Fruit fly (Drosophila melanogaster) whole organism, embryonic: ENCODE data around the gene mRpL46.
A peak's percentile ranks its signal among the peaks of the same experiment; 100 is the strongest.

ENCODE experiments used
- Adf1 ChIP-seq: fragments of 200-800 bp; sonication (Bioruptor generic); IDR thresholded peaks from 2 replicates; pipeline ENCODE4 v1.3.6; 2022; ENCODE audit warnings: missing biosample characterization, missing genetic modification characterization
- Atf6 ChIP-seq: fragments of 200-800 bp; sonication (Bioruptor generic); IDR thresholded peaks from 2 replicates; pipeline ENCODE4 v1.3.6; 2022; ENCODE audit warnings: missing biosample characterization, missing genetic modification characterization
- CG10267 ChIP-seq: fragments of 200-800 bp; sonication (Bioruptor generic); optimal IDR thresholded peaks from 2 replicates; lab custom pipeline; 2018; ENCODE audit warnings: missing biosample characterization, mild to moderate bottlenecking, missing genetic modification characterization, moderate library complexity
- CG10431 ChIP-seq: fragments of 200-800 bp; sonication (Bioruptor generic); optimal IDR thresholded peaks from 3 replicates; lab custom pipeline; 2018; ENCODE audit warnings: missing biosample characterization, mild to moderate bottlenecking, missing genetic modification characterization
- CG10543 ChIP-seq: fragments of 200-800 bp; sonication (Bioruptor generic); optimal IDR thresholded peaks from 3 replicates; lab custom pipeline; 2017; ENCODE audit warnings: missing biosample characterization, mild to moderate bottlenecking, missing genetic modification characterization, moderate library complexity
- CG12104 ChIP-seq: fragments of 200-800 bp; sonication (Bioruptor generic); optimal IDR thresholded peaks from 3 replicates; lab custom pipeline; 2016; ENCODE audit warnings: missing biosample characterization, missing genetic modification characterization
- CG12236 ChIP-seq: fragments of 200-800 bp; sonication (Bioruptor generic); optimal IDR thresholded peaks from 2 replicates; lab custom pipeline; 2016; ENCODE audit warnings: missing biosample characterization, missing genetic modification characterization
- CG14014 ChIP-seq: fragments of 200-800 bp; sonication (Bioruptor generic); IDR thresholded peaks from 2 replicates; pipeline ENCODE4 v1.3.6; 2022; ENCODE audit warnings: missing biosample characterization, missing genetic modification characterization
- CG14441 ChIP-seq: fragments of 200-800 bp; sonication (Bioruptor generic); IDR thresholded peaks from 2 replicates; pipeline ENCODE4 v1.3.6; 2022; ENCODE audit warnings: missing biosample characterization, missing genetic modification characterization
- CG17186 ChIP-seq: fragments of 200-800 bp; sonication (Bioruptor generic); optimal IDR thresholded peaks from 3 replicates; lab custom pipeline; 2017; ENCODE audit warnings: missing biosample characterization, missing genetic modification reagents, missing genetic modification characterization
- CG18011 ChIP-seq: fragments of 200-800 bp; sonication (Bioruptor generic); optimal IDR thresholded peaks from 2 replicates; lab custom pipeline; 2017; ENCODE audit warnings: missing biosample characterization, missing genetic modification characterization, mild to moderate bottlenecking, moderate library complexity, missing genotype
- CG7357 ChIP-seq: fragments of 200-800 bp; sonication (Bioruptor generic); IDR thresholded peaks from 3 replicates; pipeline ENCODE4 v1.3.6; 2022; ENCODE audit warnings: missing biosample characterization, missing genetic modification characterization
- CG8281 ChIP-seq: fragments of 200-800 bp; sonication (Bioruptor generic); optimal IDR thresholded peaks from 2 replicates; lab custom pipeline; 2018; ENCODE audit warnings: missing biosample characterization, mild to moderate bottlenecking, missing genetic modification characterization, moderate library complexity
- CG8290 ChIP-seq, 3 experiments: fragments of 200-800 bp; sonication (Bioruptor generic); optimal IDR thresholded peaks; 2 replicates each; lab custom pipeline; 2016 to 2019; ENCODE audit warnings: missing biosample characterization in 3 of 3, missing genetic modification characterization in 3 of 3, mild to moderate bottlenecking in 2 of 3, moderate library complexity in 1 of 3
- CG9727 ChIP-seq: fragments of 200-800 bp; sonication (Bioruptor generic); optimal IDR thresholded peaks from 3 replicates; lab custom pipeline; 2017; ENCODE audit warnings: missing biosample characterization, mild to moderate bottlenecking, missing genetic modification characterization
- Camta ChIP-seq: fragments of 200-800 bp; sonication (Bioruptor generic); optimal IDR thresholded peaks from 2 replicates; lab custom pipeline; 2016; ENCODE audit warnings: missing biosample characterization, missing genetic modification characterization
- Dad ChIP-seq: fragments of 200-800 bp; sonication (Bioruptor generic); optimal IDR thresholded peaks from 3 replicates; lab custom pipeline; 2016; ENCODE audit warnings: missing biosample characterization, missing genetic modification characterization
- Deaf1 ChIP-seq: fragments of 200-800 bp; optimal IDR thresholded peaks from 3 replicates; lab custom pipeline; 2019; ENCODE audit warnings: missing biosample characterization, mild to moderate bottlenecking, missing genetic modification characterization, moderate library complexity
- ERR ChIP-seq: fragments of 200-800 bp; sonication (Bioruptor generic); optimal IDR thresholded peaks from 2 replicates; lab custom pipeline; 2016; ENCODE audit warnings: missing biosample characterization, missing genetic modification characterization
- HLH3B ChIP-seq: fragments of 200-800 bp; sonication (Bioruptor generic); IDR thresholded peaks from 2 replicates; pipeline ENCODE4 v1.3.6; 2022; ENCODE audit warnings: missing biosample characterization, missing genetic modification characterization
- HmgD ChIP-seq: fragments of 200-800 bp; sonication (Bioruptor generic); optimal IDR thresholded peaks from 3 replicates; lab custom pipeline; 2016; ENCODE audit warnings: missing biosample characterization, missing genetic modification characterization
- HmgZ ChIP-seq: fragments of 200-800 bp; sonication (Bioruptor generic); optimal IDR thresholded peaks from 2 replicates; lab custom pipeline; 2018; ENCODE audit warnings: missing biosample characterization, mild to moderate bottlenecking, missing genetic modification characterization
- Mrtf ChIP-seq: fragments of 200-800 bp; sonication (Bioruptor generic); IDR thresholded peaks from 3 replicates; pipeline ENCODE4 v1.3.6; 2022; ENCODE audit warnings: missing biosample characterization, missing genetic modification characterization
- NC2β ChIP-seq: fragments of 200-800 bp; sonication (Bioruptor generic); optimal IDR thresholded peaks from 2 replicates; lab custom pipeline; 2016; ENCODE audit warnings: missing biosample characterization, missing genetic modification characterization
- Nf-YC ChIP-seq: fragments of 200-800 bp; optimal IDR thresholded peaks from 3 replicates; lab custom pipeline; 2019; ENCODE audit warnings: missing biosample characterization, mild to moderate bottlenecking, missing genetic modification characterization, moderate library complexity
- NfI ChIP-seq: fragments of 200-800 bp; sonication (Bioruptor generic); optimal IDR thresholded peaks from 3 replicates; lab custom pipeline; 2018; ENCODE audit warnings: missing biosample characterization, mild to moderate bottlenecking, missing genetic modification characterization, moderate library complexity
- Optix ChIP-seq: fragments of 200-800 bp; sonication (Bioruptor generic); IDR thresholded peaks from 3 replicates; pipeline ENCODE4 v1.3.6; 2022; ENCODE audit warnings: missing biosample characterization, missing genetic modification characterization
- PHDP ChIP-seq: fragments of 200-800 bp; sonication (Bioruptor generic); optimal IDR thresholded peaks from 3 replicates; lab custom pipeline; 2018; ENCODE audit warnings: missing biosample characterization, mild to moderate bottlenecking, missing genetic modification characterization, moderate library complexity
- Poxn ChIP-seq: fragments of 200-800 bp; sonication (Bioruptor generic); IDR thresholded peaks from 2 replicates; pipeline ENCODE4 v1.3.6; 2022; ENCODE audit warnings: missing biosample characterization, missing genetic modification characterization
- Sry-β ChIP-seq: fragments of 200-800 bp; sonication (Bioruptor generic); optimal IDR thresholded peaks from 2 replicates; lab custom pipeline; 2018; ENCODE audit warnings: missing biosample characterization, mild to moderate bottlenecking, missing genetic modification characterization, moderate library complexity
- Ssrp ChIP-seq: fragments of 200-800 bp; sonication (Bioruptor generic); optimal IDR thresholded peaks from 2 replicates; lab custom pipeline; 2018; ENCODE audit warnings: missing biosample characterization, mild to moderate bottlenecking, missing genetic modification characterization, moderate library complexity
- YL-1 ChIP-seq: fragments of 200-800 bp; sonication (Bioruptor generic); optimal IDR thresholded peaks from 3 replicates; lab custom pipeline; 2017; ENCODE audit warnings: missing biosample characterization, mild to moderate bottlenecking, missing genetic modification characterization
- ab ChIP-seq: fragments of 200-800 bp; sonication (Bioruptor generic); optimal IDR thresholded peaks from 2 replicates; lab custom pipeline; 2016; ENCODE audit warnings: missing biosample characterization, missing genetic modification characterization
- ash1 ChIP-seq: fragments of 200-800 bp; sonication (Bioruptor generic); optimal IDR thresholded peaks from 2 replicates; lab custom pipeline; 2018; ENCODE audit warnings: missing biosample characterization, mild to moderate bottlenecking, missing genetic modification characterization
- ci ChIP-seq: fragments of 200-800 bp; sonication (Bioruptor generic); IDR thresholded peaks from 3 replicates; pipeline ENCODE4 v1.3.6; 2022; ENCODE audit warnings: missing biosample characterization, missing genetic modification characterization
- dimm ChIP-seq: fragments of 200-800 bp; sonication (Bioruptor generic); IDR thresholded peaks from 2 replicates; pipeline ENCODE4 v1.3.6; 2022; ENCODE audit warnings: missing biosample characterization, missing genetic modification characterization
- dysf ChIP-seq: fragments of 200-800 bp; sonication (Bioruptor generic); IDR thresholded peaks from 3 replicates; pipeline ENCODE4 v1.3.6; 2022; ENCODE audit warnings: missing biosample characterization, missing genetic modification characterization
- gcm ChIP-seq: fragments of 200-800 bp; sonication (Bioruptor generic); optimal IDR thresholded peaks from 2 replicates; lab custom pipeline; 2019; ENCODE audit warnings: missing biosample characterization, mild to moderate bottlenecking, missing genetic modification characterization, moderate library complexity
- ham ChIP-seq: fragments of 200-800 bp; sonication (Bioruptor generic); IDR thresholded peaks from 2 replicates; pipeline ENCODE4 v1.3.6; 2022; ENCODE audit warnings: missing biosample characterization, missing genetic modification characterization
- jigr1 ChIP-seq: fragments of 200-800 bp; sonication (Bioruptor generic); IDR thresholded peaks from 3 replicates; pipeline ENCODE4 v1.3.6; 2022; ENCODE audit warnings: missing biosample characterization, missing genetic modification characterization
- lilli ChIP-seq: fragments of 200-800 bp; sonication (Bioruptor generic); optimal IDR thresholded peaks from 3 replicates; lab custom pipeline; 2016; ENCODE audit warnings: missing biosample characterization, missing genetic modification characterization
- mirr ChIP-seq: fragments of 200-800 bp; sonication (Bioruptor generic); optimal IDR thresholded peaks from 3 replicates; lab custom pipeline; 2018; ENCODE audit warnings: missing biosample characterization, mild to moderate bottlenecking, missing genetic modification characterization
- odd ChIP-seq: fragments of 200-800 bp; sonication (Bioruptor generic); optimal IDR thresholded peaks from 2 replicates; lab custom pipeline; 2017; ENCODE audit warnings: missing biosample characterization, mild to moderate bottlenecking, missing genetic modification characterization
- psq ChIP-seq: fragments of 200-800 bp; sonication (Bioruptor generic); optimal IDR thresholded peaks from 2 replicates; lab custom pipeline; 2017; ENCODE audit warnings: missing biosample characterization, missing genetic modification characterization
- row ChIP-seq: fragments of 200-800 bp; sonication (Bioruptor generic); IDR thresholded peaks from 3 replicates; pipeline ENCODE4 v1.3.6; 2022; ENCODE audit warnings: missing biosample characterization, missing genetic modification characterization
- run ChIP-seq: fragments of 200-800 bp; sonication (Bioruptor generic); optimal IDR thresholded peaks from 3 replicates; lab custom pipeline; 2018; ENCODE audit warnings: missing biosample characterization, mild to moderate bottlenecking, missing genetic modification characterization
- salm ChIP-seq: fragments of 200-800 bp; sonication (Bioruptor generic); optimal IDR thresholded peaks from 2 replicates; lab custom pipeline; 2018; ENCODE audit warnings: missing biosample characterization, mild to moderate bottlenecking, missing genetic modification characterization
- slbo ChIP-seq: fragments of 200-800 bp; sonication (Bioruptor generic); IDR thresholded peaks from 2 replicates; pipeline ENCODE4 v1.3.6; 2022; ENCODE audit warnings: missing biosample characterization, missing genetic modification characterization
- toy ChIP-seq: fragments of 200-800 bp; sonication (Bioruptor generic); IDR thresholded peaks from 2 replicates; pipeline ENCODE4 v1.3.6; 2022; ENCODE audit warnings: missing biosample characterization, missing genetic modification characterization

The mRpL46 gene

dm6 chr3L:1746338-1747199, 30.7 kb upstream of the mRpL46 start, which contains the start of gene CG13921 (continued):
- TF ChIP-seq CG9727 (GFP tag; lab: Kevin White, UChicago), result peak; percentile 100
- TF ChIP-seq CG17186 (GFP tag; lab: Kevin White, UChicago), result peak; percentile 97
- peak; percentile 93 for TF ChIP-seq CG8281 (tag; lab: Kevin White, UChicago)
- peak; percentile 86 for TF ChIP-seq Deaf1
- peak; percentile 97 for TF ChIP-seq salm (tag; lab: Kevin White, UChicago)
- TF ChIP-seq ham, result peak; percentile 96
- peak; percentile 94 for TF ChIP-seq Poxn (GFP tag; lab: Robert Waterston, UW)
- peak; percentile 98 for TF ChIP-seq Mrtf (GFP tag; lab: Robert Waterston, UW)
- peak; percentile 96 for TF ChIP-seq CG7357
- TF ChIP-seq lilli, result peak; percentile 99
- peak; percentile 98 for TF ChIP-seq CG12236
- peak; percentile 99 for TF ChIP-seq row (GFP tag; lab: Robert Waterston, UW)
- peak; percentile 99 for TF ChIP-seq Ssrp (tag; lab: Kevin White, UChicago)
- TF ChIP-seq mirr (GFP tag; lab: Kevin White, UChicago), result peak; percentile 89
- TF ChIP-seq PHDP (tag; lab: Kevin White, UChicago), result peak; percentile 98
- TF ChIP-seq CG10267 (tag; lab: Kevin White, UChicago), result peak; percentile 99
- peak; percentile 96 for TF ChIP-seq psq (GFP tag; lab: Kevin White, UChicago)
- peak; percentile 97 for TF ChIP-seq odd (GFP tag; lab: Kevin White, UChicago)
- TF ChIP-seq ab, result peak; percentile 97
- TF ChIP-seq run, result peak; percentile 93
- peak; percentile 94 for TF ChIP-seq CG10431 (GFP tag; lab: Kevin White, UChicago)
- TF ChIP-seq CG14014 (GFP tag; lab: Robert Waterston, UW), result peak; percentile 99
- TF ChIP-seq jigr1 (GFP tag; lab: Robert Waterston, UW), result peak; percentile 98
- TF ChIP-seq toy, result peak; percentile 98
- peak; percentile 100 for TF ChIP-seq ci (GFP tag; lab: Robert Waterston, UW)
- peak; percentile 96 for TF ChIP-seq YL-1
- peak; percentile 97 for TF ChIP-seq CG14441 (GFP tag; lab: Robert Waterston, UW)
- peak; percentile 98 for TF ChIP-seq gcm (GFP tag; lab: Kevin White, UChicago)
- peak; percentile 99 for TF ChIP-seq CG12104
- TF ChIP-seq ERR (GFP tag; lab: Kevin White, UChicago), result peak; percentile 97
- peak; percentile 99 for TF ChIP-seq HLH3B (GFP tag; lab: Robert Waterston, UW)
- TF ChIP-seq Adf1, result peak; percentile 82
- peak; percentile 88 for TF ChIP-seq Nf-YC (tag; lab: Kevin White, UChicago)
- TF ChIP-seq CG10543 (GFP tag; lab: Kevin White, UChicago), result peak; percentile 91
- TF ChIP-seq NfI (GFP tag; lab: Kevin White, UChicago), result peak; percentile 98
- peak; percentile 100 for TF ChIP-seq CG8290 (GFP tag; optimal IDR thresholded peaks at IDR 0.05; lab: Kevin White, UChicago)
- peak; percentile 95 to 99 for TF ChIP-seq CG8290 (tag; optimal IDR thresholded peaks at IDR 0.05; lab: Kevin White, UChicago)
- peak; percentile 77 for TF ChIP-seq Sry-β (GFP tag; lab: Kevin White, UChicago)
- peak; percentile 99 for TF ChIP-seq dysf
- peak; percentile 98 for TF ChIP-seq Atf6
- peak; percentile 99 for TF ChIP-seq Optix
- TF ChIP-seq slbo (GFP tag; lab: Robert Waterston, UW), result peak; percentile 99
- TF ChIP-seq HmgD, result peak; percentile 96
- TF ChIP-seq HmgZ (tag; lab: Kevin White, UChicago), result peak; percentile 98
- TF ChIP-seq ash1 (GFP tag; lab: Kevin White, UChicago), result peak; percentile 88
- peak; percentile 99 for TF ChIP-seq Camta
- TF ChIP-seq Dad (GFP tag; lab: Kevin White, UChicago), result peak; percentile 99
- peak; percentile 99 for TF ChIP-seq NC2β
- TF ChIP-seq CG18011, result peak; percentile 88
- peak; percentile 97 for TF ChIP-seq dimm
